Worm (Caenorhabditis elegans) whole organism, L2 larva: ENCODE results near the gene crn-3.

Experiments used
- C34F6.9 ChIP-seq: fragments of 150-350 bp; optimal IDR thresholded peaks from 2 replicates; lab custom pipeline; 2014; ENCODE audit warnings: missing biosample characterization, missing genetic modification characterization
- F13H6.1 ChIP-seq: sonication (generic microtip); optimal IDR thresholded peaks from 2 replicates; lab custom pipeline; 2016; ENCODE audit warnings: missing genetic modification characterization, missing compliant biosample characterization
- R02D3.7 ChIP-seq: fragments of 150-350 bp; optimal IDR thresholded peaks from 2 replicates; lab custom pipeline; 2014; ENCODE audit warnings: missing biosample characterization, missing genetic modification characterization
- Y55F3AM.14 ChIP-seq: fragments of 200-800 bp; sonication (Bioruptor generic); optimal IDR thresholded peaks from 2 replicates; lab custom pipeline; 2018; ENCODE audit warnings: mild to moderate bottlenecking, missing genetic modification characterization, missing compliant biosample characterization
- ZK546.5 ChIP-seq: sonication (generic microtip); optimal IDR thresholded peaks from 2 replicates; lab custom pipeline; 2017; ENCODE audit warnings: missing biosample characterization, missing genetic modification characterization
- alr-1 ChIP-seq: fragments of 150-350 bp; optimal IDR thresholded peaks from 2 replicates; lab custom pipeline; 2014; ENCODE audit warnings: missing biosample characterization, missing genetic modification characterization
- aly-2 ChIP-seq: fragments of 150-350 bp; optimal IDR thresholded peaks from 2 replicates; lab custom pipeline; 2014; ENCODE audit warnings: missing biosample characterization, missing genetic modification characterization
- ama-1 ChIP-seq: fragments of 150-350 bp; optimal IDR thresholded peaks from 2 replicates; lab custom pipeline; 2018; ENCODE audit warnings: inconsistent platforms
- blmp-1 ChIP-seq: sonication (generic microtip); optimal IDR thresholded peaks from 2 replicates; lab custom pipeline; 2017; ENCODE audit warnings: missing genetic modification characterization, mild to moderate bottlenecking, missing compliant biosample characterization, antibody characterized with exemption, moderate library complexity; ENCODE audit not compliant: insufficient read depth
- ceh-16 ChIP-seq: fragments of 150-350 bp; optimal IDR thresholded peaks from 2 replicates; lab custom pipeline; 2014; ENCODE audit warnings: missing biosample characterization, missing genetic modification characterization
- ceh-82 ChIP-seq: fragments of 150-350 bp; optimal IDR thresholded peaks from 2 replicates; lab custom pipeline; 2014; ENCODE audit warnings: missing biosample characterization, missing genetic modification characterization
- crh-2 ChIP-seq: sonication (generic microtip); optimal IDR thresholded peaks from 2 replicates; lab custom pipeline; 2017; ENCODE audit warnings: missing biosample characterization, missing genetic modification characterization
- dmd-4 ChIP-seq: sonication (generic microtip); optimal IDR thresholded peaks from 2 replicates; lab custom pipeline; 2017; ENCODE audit warnings: missing biosample characterization, missing genetic modification characterization
- egl-27 ChIP-seq: sonication (generic microtip); optimal IDR thresholded peaks from 3 replicates; lab custom pipeline; 2017; ENCODE audit warnings: missing biosample characterization, missing genetic modification reagents, missing genetic modification characterization
- elt-1 ChIP-seq: fragments of 150-350 bp; optimal IDR thresholded peaks from 2 replicates; lab custom pipeline; 2014; ENCODE audit warnings: missing biosample characterization, missing genetic modification characterization
- elt-3 ChIP-seq: sonication (generic microtip); optimal IDR thresholded peaks from 2 replicates; lab custom pipeline; 2017; ENCODE audit warnings: missing biosample characterization, missing genetic modification characterization
- fos-1 ChIP-seq: fragments of 150-350 bp; optimal IDR thresholded peaks from 2 replicates; lab custom pipeline; 2014; ENCODE audit warnings: missing biosample characterization, missing genetic modification characterization
- gmeb-1 ChIP-seq: fragments of 150-350 bp; optimal IDR thresholded peaks from 2 replicates; lab custom pipeline; 2014; ENCODE audit warnings: missing biosample characterization, missing genetic modification characterization
- lin-11 ChIP-seq: fragments of 150-350 bp; sonication (generic microtip); optimal IDR thresholded peaks from 2 replicates; lab custom pipeline; 2014; ENCODE audit warnings: missing biosample characterization, missing genetic modification characterization, inconsistent platforms, mixed read lengths
- lin-13 ChIP-seq: fragments of 150-350 bp; optimal IDR thresholded peaks from 2 replicates; lab custom pipeline; 2014; ENCODE audit warnings: missing biosample characterization, missing genetic modification reagents, missing genetic modification characterization
- lin-39 ChIP-seq: fragments of 150-350 bp; optimal IDR thresholded peaks from 2 replicates; lab custom pipeline; 2014; ENCODE audit warnings: missing biosample characterization, missing genetic modification reagents, missing genetic modification characterization
- lsy-2 ChIP-seq, 2 experiments: fragments of 150-350 bp in 1 of 2; sonication (generic microtip) in 1 of 2; optimal IDR thresholded peaks; 2 replicates each; lab custom pipeline; 2014 to 2017; ENCODE audit warnings: missing biosample characterization in 2 of 2, missing genetic modification characterization in 2 of 2
- mab-5 ChIP-seq: fragments of 150-350 bp; optimal IDR thresholded peaks from 2 replicates; lab custom pipeline; 2014; ENCODE audit warnings: missing biosample characterization, missing genetic modification characterization
- mbf-1 ChIP-seq: sonication (generic microtip); optimal IDR thresholded peaks from 2 replicates; lab custom pipeline; 2017; ENCODE audit warnings: missing biosample characterization, missing genetic modification characterization
- mdl-1 ChIP-seq, 2 experiments: fragments of 150-350 bp in 1 of 2; sonication (generic microtip) in 1 of 2; optimal IDR thresholded peaks; 2 replicates each; lab custom pipeline; 2017; ENCODE audit warnings: missing biosample characterization in 2 of 2, missing genetic modification characterization in 2 of 2
- nhr-10 ChIP-seq: sonication (generic microtip); optimal IDR thresholded peaks from 2 replicates; lab custom pipeline; 2017; ENCODE audit warnings: missing biosample characterization, missing genetic modification characterization
- nhr-11 ChIP-seq: fragments of 150-350 bp; optimal IDR thresholded peaks from 2 replicates; lab custom pipeline; 2014; ENCODE audit warnings: missing biosample characterization, missing genetic modification characterization
- nhr-12 ChIP-seq: fragments of 150-350 bp; optimal IDR thresholded peaks from 2 replicates; lab custom pipeline; 2014; ENCODE audit warnings: missing biosample characterization, missing genetic modification characterization
- nhr-129 ChIP-seq: fragments of 150-350 bp; optimal IDR thresholded peaks from 2 replicates; lab custom pipeline; 2014; ENCODE audit warnings: missing biosample characterization, missing genetic modification characterization
- nhr-21 ChIP-seq: fragments of 150-350 bp; optimal IDR thresholded peaks from 2 replicates; lab custom pipeline; 2014; ENCODE audit warnings: missing biosample characterization, missing genetic modification characterization
- nhr-23 ChIP-seq: fragments of 150-350 bp; optimal IDR thresholded peaks from 2 replicates; lab custom pipeline; 2014; ENCODE audit warnings: missing biosample characterization, missing genetic modification reagents, missing genetic modification characterization
- nhr-237 ChIP-seq: fragments of 150-350 bp; optimal IDR thresholded peaks from 2 replicates; lab custom pipeline; 2014; ENCODE audit warnings: missing biosample characterization, missing genetic modification characterization
- nhr-25 ChIP-seq: fragments of 150-350 bp; sonication (generic microtip); optimal IDR thresholded peaks from 3 replicates; lab custom pipeline; 2014; ENCODE audit warnings: missing biosample characterization, missing genetic modification characterization
- nhr-6 ChIP-seq: fragments of 150-350 bp; optimal IDR thresholded peaks from 2 replicates; lab custom pipeline; 2014; ENCODE audit warnings: missing biosample characterization, missing genetic modification characterization
- nhr-77 ChIP-seq: fragments of 150-350 bp; optimal IDR thresholded peaks from 2 replicates; lab custom pipeline; 2014; ENCODE audit warnings: missing biosample characterization, missing genetic modification characterization
- peb-1 ChIP-seq: fragments of 150-350 bp; optimal IDR thresholded peaks from 2 replicates; lab custom pipeline; 2014; ENCODE audit warnings: missing biosample characterization, missing genetic modification characterization
- sem-4 ChIP-seq: fragments of 150-350 bp; optimal IDR thresholded peaks from 2 replicates; lab custom pipeline; 2014; ENCODE audit warnings: missing biosample characterization, missing genetic modification reagents, missing genetic modification characterization
- skn-1 ChIP-seq: sonication (generic microtip); optimal IDR thresholded peaks from 2 replicates; lab custom pipeline; 2017; ENCODE audit warnings: missing biosample characterization, missing genetic modification characterization
- sma-3 ChIP-seq: sonication (generic microtip); optimal IDR thresholded peaks from 2 replicates; lab custom pipeline; 2016; ENCODE audit warnings: missing genetic modification reagents, missing genetic modification characterization, missing compliant biosample characterization
- sma-9 ChIP-seq, 2 experiments: fragments of 150-350 bp in 1 of 2; sonication (generic microtip) in 1 of 2; optimal IDR thresholded peaks; 2 replicates each; lab custom pipeline; 2014 to 2016; ENCODE audit warnings: missing genetic modification characterization in 2 of 2, mild to moderate bottlenecking in 1 of 2, missing biosample characterization in 1 of 2, missing compliant biosample characterization in 1 of 2, missing genetic modification reagents in 1 of 2, moderate library complexity in 1 of 2
- snpc-4 ChIP-seq: fragments of 150-350 bp; optimal IDR thresholded peaks from 2 replicates; lab custom pipeline; 2014; ENCODE audit warnings: missing biosample characterization, missing genetic modification characterization
- unc-39 ChIP-seq: fragments of 150-350 bp; optimal IDR thresholded peaks from 2 replicates; lab custom pipeline; 2014; ENCODE audit warnings: missing biosample characterization, missing genetic modification characterization
- unc-55 ChIP-seq: fragments of 150-350 bp; sonication (generic microtip); optimal IDR thresholded peaks from 3 replicates; lab custom pipeline; 2014; ENCODE audit warnings: missing biosample characterization, missing genetic modification reagents, missing genetic modification characterization
- unc-62 ChIP-seq: fragments of 150-350 bp; optimal IDR thresholded peaks from 2 replicates; lab custom pipeline; 2014; ENCODE audit warnings: missing biosample characterization, missing genetic modification reagents, missing genetic modification characterization
- zag-1 ChIP-seq: fragments of 150-350 bp; optimal IDR thresholded peaks from 2 replicates; lab custom pipeline; 2014; ENCODE audit warnings: missing biosample characterization, missing genetic modification characterization
- ztf-1 ChIP-seq: fragments of 200-800 bp; sonication (Bioruptor generic); conservative IDR thresholded peaks from 2 replicates; pipeline ENCODE4 v1.3.6; 2022; ENCODE audit warnings: missing genetic modification characterization, missing compliant biosample characterization
- ztf-11 ChIP-seq: sonication (generic microtip); optimal IDR thresholded peaks from 2 replicates; lab custom pipeline; 2017; ENCODE audit warnings: missing biosample characterization, missing genetic modification characterization
- ztf-4 ChIP-seq: fragments of 150-350 bp; optimal IDR thresholded peaks from 2 replicates; lab custom pipeline; 2014; ENCODE audit warnings: missing biosample characterization, missing genetic modification characterization

Gene crn-3

DNA sequence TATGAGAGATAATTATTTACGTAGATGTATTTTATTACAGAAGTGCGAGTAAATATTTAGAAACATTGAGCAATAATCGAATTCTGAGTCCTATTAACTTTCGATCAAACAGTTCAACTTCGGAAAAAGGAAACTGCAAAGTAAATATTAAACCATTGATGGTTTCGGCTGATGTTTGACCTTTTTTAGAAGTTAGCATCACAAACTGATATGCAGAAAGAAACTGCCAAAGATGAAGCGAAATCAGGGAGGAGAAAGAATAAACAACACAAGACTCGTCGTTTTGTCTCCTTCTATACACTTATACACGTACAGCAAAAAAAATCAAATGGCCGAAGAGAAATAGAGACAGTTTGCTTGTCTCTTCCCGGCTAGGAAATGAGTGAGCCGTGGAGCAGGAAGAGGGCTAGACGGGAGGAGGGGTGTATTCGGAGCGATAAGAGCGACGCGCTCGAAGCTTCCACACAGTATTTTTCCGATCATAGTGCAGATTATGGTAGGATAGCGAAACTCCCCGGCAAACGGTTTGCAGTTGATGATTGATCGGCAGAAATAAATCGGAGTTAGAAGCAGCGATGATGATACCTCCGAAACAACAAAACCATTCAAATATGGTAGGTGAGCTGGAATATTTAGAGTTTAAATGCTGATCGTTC, 31.2 kb upstream of the crn-3 start:
- peak; percentile 39 for TF ChIP-seq fos-1 (tag; lab: Kevin White, UChicago)
- TF ChIP-seq nhr-129 (tag; lab: Kevin White, UChicago) = peak; percentile 23
- no peak for TF ChIP-seq blmp-1 (tag; lab: Kevin White, UChicago)
- no peak for TF ChIP-seq lin-11 (tag; lab: Kevin White, UChicago)
- no peak for TF ChIP-seq nhr-21
- no peak for TF ChIP-seq nhr-6 (tag; lab: Kevin White, UChicago)
- peak; percentile 45 for TF ChIP-seq sma-9 (GFP tag; optimal IDR thresholded peaks at IDR 0.05; lab: Kevin White, UChicago)
- TF ChIP-seq sma-9 (tag; optimal IDR thresholded peaks at IDR 0.05; lab: Kevin White, UChicago) = no peak
- TF ChIP-seq nhr-10 = no peak

DNA sequence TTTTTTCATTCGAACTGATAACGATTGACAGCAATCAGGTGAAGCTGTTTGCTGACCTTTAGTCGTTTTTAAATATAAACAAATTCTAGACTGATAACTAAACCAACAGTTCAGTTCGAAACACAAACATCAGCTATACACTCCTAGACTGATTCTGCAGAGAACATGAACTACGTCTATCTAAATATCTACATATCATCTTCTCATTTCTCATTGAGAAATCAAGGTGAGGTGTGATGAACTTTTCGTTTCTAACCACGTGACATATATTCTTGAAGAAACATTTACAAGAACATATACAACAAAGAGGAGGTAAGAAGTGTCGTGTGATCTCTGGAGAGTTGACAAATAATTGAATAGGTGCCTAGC, 30.7 kb upstream of the crn-3 start:
- TF ChIP-seq ceh-82 (tag; lab: Kevin White, UChicago) (no peak), lin-13 (GFP tag; lab: Kevin White, UChicago) (peak; percentile 32), mbf-1 (tag; lab: Kevin White, UChicago) (no peak), unc-55 (GFP tag; lab: Kevin White, UChicago) (no peak), egl-27 (tag; lab: Kevin White, UChicago) (no peak), lin-11 (tag; lab: Kevin White, UChicago) (no peak), ztf-11 (tag; lab: Kevin White, UChicago) (no peak), sma-3 (GFP tag; lab: Kevin White, UChicago) (peak; percentile 41), ztf-4 (tag; lab: Kevin White, UChicago) (peak; percentile 93), skn-1 (tag; lab: Kevin White, UChicago) (no peak), ZK546.5 (tag; lab: Kevin White, UChicago) (no peak), snpc-4 (tag; lab: Kevin White, UChicago) (peak; percentile 13), blmp-1 (tag; lab: Kevin White, UChicago) (peak; percentile 75), dmd-4 (tag; lab: Kevin White, UChicago) (no peak), nhr-77 (tag; lab: Kevin White, UChicago) (no peak), aly-2 (no peak), lin-39 (no peak), ztf-1 (GFP tag; lab: Robert Waterston, UW) (no peak), alr-1 (tag; lab: Kevin White, UChicago) (no peak), F13H6.1 (peak; percentile 36), nhr-11 (tag; lab: Kevin White, UChicago) (peak; percentile 41), Y55F3AM.14 (no peak), nhr-21 (peak; percentile 79), ceh-16 (tag; lab: Kevin White, UChicago) (no peak), elt-3 (no peak), nhr-23 (tag; lab: Kevin White, UChicago) (no peak), lsy-2 (tag; optimal IDR thresholded peaks at IDR 0.05; lab: Kevin White, UChicago) (peak in 1 of 2 experiments; percentile 62), unc-62 (GFP tag; lab: Kevin White, UChicago) (no peak), R02D3.7 (tag; lab: Kevin White, UChicago) (no peak), mab-5 (tag; lab: Kevin White, UChicago) (no peak), nhr-10 (no peak), peb-1 (tag; lab: Kevin White, UChicago) (no peak), nhr-6 (tag; lab: Kevin White, UChicago) (peak; percentile 71), elt-1 (no peak), ama-1 (lab: Kevin White, UChicago) (peak; percentile 15), nhr-129 (tag; lab: Kevin White, UChicago) (peak; percentile 85), zag-1 (tag; lab: Kevin White, UChicago) (no peak), sem-4 (tag; lab: Kevin White, UChicago) (no peak), fos-1 (tag; lab: Kevin White, UChicago) (peak; percentile 5), crh-2 (peak; percentile 79), nhr-237 (tag; lab: Kevin White, UChicago) (no peak), unc-39 (no peak), mdl-1 (tag; optimal IDR thresholded peaks at IDR 0.05; lab: Kevin White, UChicago) (peak in 1 of 2 experiments; percentile 50), nhr-25 (tag; lab: Kevin White, UChicago) (peak; percentile 90), C34F6.9 (tag; lab: Kevin White, UChicago) (peak; percentile 80), sma-9 (GFP tag; optimal IDR thresholded peaks at IDR 0.05; lab: Kevin White, UChicago) (peak; percentile 77), sma-9 (tag; optimal IDR thresholded peaks at IDR 0.05; lab: Kevin White, UChicago) (no peak), gmeb-1 (tag; lab: Kevin White, UChicago) (peak; percentile 37), nhr-12 (no peak)
